Worm (Caenorhabditis elegans) whole organism, young adult: ENCODE data around the gene spat-1.
A peak's percentile ranks its signal among the peaks of the same experiment; 100 is the strongest.

ENCODE experiments used
- C06A6.2 ChIP-seq: fragments of 200-800 bp; sonication (Bioruptor generic); conservative IDR thresholded peaks from 2 replicates; pipeline ENCODE4 v1.3.6; 2022; ENCODE audit warnings: missing genetic modification characterization, missing compliant biosample characterization
- C17E4.6 ChIP-seq: fragments of 200-800 bp; sonication (Bioruptor generic); IDR thresholded peaks from 2 replicates; pipeline ENCODE4 v1.3.6; 2022; ENCODE audit warnings: missing genetic modification reagents, missing genetic modification characterization, missing compliant biosample characterization
- D2030.7 ChIP-seq: fragments of 200-800 bp; sonication (Bioruptor generic); IDR thresholded peaks from 2 replicates; pipeline ENCODE4 v1.3.6; 2022; ENCODE audit warnings: missing genetic modification reagents, missing genetic modification characterization, missing compliant biosample characterization
- F10E7.11 ChIP-seq: sonication (generic microtip); optimal IDR thresholded peaks from 2 replicates; lab custom pipeline; 2017; ENCODE audit warnings: mild to moderate bottlenecking, missing genetic modification characterization, moderate library complexity, missing compliant biosample characterization
- F33H1.4 ChIP-seq: fragments of 200-800 bp; sonication (Bioruptor generic); IDR thresholded peaks from 2 replicates; pipeline ENCODE4 v1.3.6; 2022; ENCODE audit warnings: missing genetic modification reagents, missing genetic modification characterization, missing compliant biosample characterization
- F37B4.10 ChIP-seq: fragments of 200-800 bp; sonication (Bioruptor generic); IDR thresholded peaks from 2 replicates; pipeline ENCODE4 v1.3.6; 2022; ENCODE audit warnings: missing genetic modification characterization, missing compliant biosample characterization
- F49E8.2 ChIP-seq: sonication (generic microtip); optimal IDR thresholded peaks from 3 replicates; lab custom pipeline; 2017; ENCODE audit warnings: missing genetic modification characterization, mild to moderate bottlenecking, missing compliant biosample characterization, antibody characterized with exemption, moderate library complexity; ENCODE audit not compliant: insufficient read depth
- F52B5.7 ChIP-seq: sonication (generic microtip); optimal IDR thresholded peaks from 2 replicates; lab custom pipeline; 2016; ENCODE audit warnings: mild to moderate bottlenecking, missing genetic modification characterization, missing compliant biosample characterization
- F57A8.1 ChIP-seq: fragments of 200-800 bp; sonication (Bioruptor generic); optimal IDR thresholded peaks from 2 replicates; lab custom pipeline; 2018; ENCODE audit warnings: mild to moderate bottlenecking, missing genetic modification characterization, moderate library complexity, missing compliant biosample characterization
- K11D2.4 ChIP-seq: fragments of 200-800 bp; sonication (Bioruptor generic); IDR thresholded peaks from 2 replicates; pipeline ENCODE4 v1.3.6; 2022; ENCODE audit warnings: missing genetic modification reagents, missing genetic modification characterization, missing compliant biosample characterization
- Y53F4B.3 ChIP-seq: fragments of 200-800 bp; sonication (Bioruptor generic); IDR thresholded peaks from 2 replicates; pipeline ENCODE4 v1.3.6; 2022; ENCODE audit warnings: missing genetic modification reagents, missing genetic modification characterization, missing compliant biosample characterization
- Y53G8AR.9 ChIP-seq: fragments of 200-800 bp; sonication (Bioruptor generic); conservative IDR thresholded peaks from 2 replicates; pipeline ENCODE4 v1.3.6; 2022; ENCODE audit warnings: missing genetic modification reagents, missing genetic modification characterization, missing compliant biosample characterization
- Y67H2A.10 ChIP-seq: fragments of 200-800 bp; sonication (Bioruptor generic); conservative IDR thresholded peaks from 2 replicates; pipeline ENCODE4 v1.3.6; 2022; ENCODE audit warnings: missing genetic modification reagents, missing genetic modification characterization, missing compliant biosample characterization
- akir-1 ChIP-seq: fragments of 200-800 bp; sonication (Bioruptor generic); optimal IDR thresholded peaks from 2 replicates; lab custom pipeline; 2018; ENCODE audit warnings: mild to moderate bottlenecking, missing genetic modification characterization, moderate library complexity, missing compliant biosample characterization
- ama-1 ChIP-seq, 3 experiments: fragments of 150-350 bp in 1 of 3; sonication (generic microtip) in 2 of 3; optimal IDR thresholded peaks; 2 replicates each; lab custom pipeline; 2014 to 2018; ENCODE audit warnings: missing biosample characterization in 2 of 3, missing genetic modification characterization in 2 of 3, missing genetic modification reagents in 2 of 3
- aptf-3 ChIP-seq: fragments of 200-800 bp; sonication (Bioruptor generic); IDR thresholded peaks from 2 replicates; pipeline ENCODE4 v1.3.6; 2022; ENCODE audit warnings: missing genetic modification characterization, missing compliant biosample characterization
- athp-1 ChIP-seq: sonication (generic microtip); optimal IDR thresholded peaks from 2 replicates; lab custom pipeline; 2017; ENCODE audit warnings: mild to moderate bottlenecking, missing genetic modification characterization, missing compliant biosample characterization
- attf-6 ChIP-seq: fragments of 200-800 bp; sonication (Bioruptor generic); IDR thresholded peaks from 2 replicates; pipeline ENCODE4 v1.3.6; 2022; ENCODE audit warnings: missing genetic modification reagents, missing genetic modification characterization, missing compliant biosample characterization
- ccch-3 ChIP-seq: fragments of 200-800 bp; sonication (Bioruptor generic); optimal IDR thresholded peaks from 2 replicates; lab custom pipeline; 2018; ENCODE audit warnings: mild to moderate bottlenecking, missing genetic modification characterization, missing compliant biosample characterization
- ceh-91 ChIP-seq: fragments of 200-800 bp; sonication (Bioruptor generic); IDR thresholded peaks from 2 replicates; pipeline ENCODE4 v1.3.6; 2022; ENCODE audit warnings: missing genetic modification reagents, missing genetic modification characterization, missing compliant biosample characterization
- die-1 ChIP-seq: sonication (generic microtip); optimal IDR thresholded peaks from 2 replicates; lab custom pipeline; 2016; ENCODE audit warnings: missing genotype, mild to moderate bottlenecking, missing genetic modification characterization, missing compliant biosample characterization
- dpff-1 ChIP-seq: sonication (generic microtip); optimal IDR thresholded peaks from 2 replicates; lab custom pipeline; 2017; ENCODE audit warnings: mild to moderate bottlenecking, missing genetic modification characterization, missing compliant biosample characterization
- dpl-1 ChIP-seq: fragments of 150-350 bp; optimal IDR thresholded peaks from 2 replicates; lab custom pipeline; 2014; ENCODE audit warnings: missing biosample characterization, missing genetic modification reagents, missing genetic modification characterization
- egl-44 ChIP-seq: fragments of 200-800 bp; sonication (Bioruptor generic); IDR thresholded peaks from 2 replicates; pipeline ENCODE4 v1.3.6; 2022; ENCODE audit warnings: missing genetic modification reagents, missing genetic modification characterization, missing compliant biosample characterization
- egrh-3 ChIP-seq: fragments of 200-800 bp; sonication (Bioruptor generic); IDR thresholded peaks from 2 replicates; pipeline ENCODE4 v1.3.6; 2022; ENCODE audit warnings: missing genetic modification reagents, missing genetic modification characterization, missing compliant biosample characterization
- fkh-3 ChIP-seq: sonication (generic microtip); optimal IDR thresholded peaks from 2 replicates; lab custom pipeline; 2016; ENCODE audit warnings: mild to moderate bottlenecking, missing genetic modification characterization, missing compliant biosample characterization
- him-1 ChIP-seq: sonication (generic microtip); optimal IDR thresholded peaks from 2 replicates; lab custom pipeline; 2016; ENCODE audit warnings: missing genotype, missing genetic modification reagents, missing genetic modification characterization, missing compliant biosample characterization
- lin-26 ChIP-seq: fragments of 200-800 bp; sonication (Bioruptor generic); IDR thresholded peaks from 2 replicates; pipeline ENCODE4 v1.3.6; 2022; ENCODE audit warnings: missing genetic modification reagents, missing genetic modification characterization, missing compliant biosample characterization
- lin-35 ChIP-seq, 3 experiments: fragments of 150-350 bp in 2 of 3; sonication (generic microtip) in 1 of 3; optimal IDR thresholded peaks; 2 replicates each; lab custom pipeline; 2014 to 2018; ENCODE audit warnings: missing biosample characterization in 3 of 3, missing genetic modification characterization in 3 of 3, missing genetic modification reagents in 3 of 3
- lin-40 ChIP-seq: sonication (generic microtip); optimal IDR thresholded peaks from 2 replicates; lab custom pipeline; 2016; ENCODE audit warnings: missing genetic modification characterization, mild to moderate bottlenecking, missing compliant biosample characterization, missing genotype, missing genetic modification reagents
- lir-1 ChIP-seq: fragments of 200-800 bp; sonication (Bioruptor generic); conservative IDR thresholded peaks from 2 replicates; pipeline ENCODE4 v1.3.6; 2022; ENCODE audit warnings: missing genetic modification reagents, missing genetic modification characterization, missing compliant biosample characterization
- lsy-27 ChIP-seq: sonication (generic microtip); optimal IDR thresholded peaks from 2 replicates; lab custom pipeline; 2017; ENCODE audit warnings: missing genetic modification characterization, mild to moderate bottlenecking, missing compliant biosample characterization, antibody characterized with exemption, missing genotype, borderline replicate concordance; ENCODE audit not compliant: insufficient read depth
- madf-10 ChIP-seq: sonication (generic microtip); optimal IDR thresholded peaks from 2 replicates; lab custom pipeline; 2016; ENCODE audit warnings: mild to moderate bottlenecking, missing genetic modification characterization, missing compliant biosample characterization
- madf-3 ChIP-seq: fragments of 200-800 bp; sonication (Bioruptor generic); IDR thresholded peaks from 2 replicates; pipeline ENCODE4 v1.3.6; 2022; ENCODE audit warnings: missing genetic modification reagents, missing genetic modification characterization, missing compliant biosample characterization
- madf-8 ChIP-seq: fragments of 200-800 bp; sonication (Bioruptor generic); conservative IDR thresholded peaks from 2 replicates; pipeline ENCODE4 v1.3.6; 2022; ENCODE audit warnings: missing genetic modification reagents, missing genetic modification characterization, missing compliant biosample characterization
- mes-4 ChIP-seq: sonication (generic microtip); optimal IDR thresholded peaks from 2 replicates; lab custom pipeline; 2016; ENCODE audit warnings: missing genotype, missing genetic modification characterization, missing compliant biosample characterization
- nhr-179 ChIP-seq: sonication (generic microtip); optimal IDR thresholded peaks from 2 replicates; lab custom pipeline; 2016; ENCODE audit warnings: mild to moderate bottlenecking, missing genetic modification characterization, missing compliant biosample characterization
- nhr-90 ChIP-seq: sonication (generic microtip); optimal IDR thresholded peaks from 2 replicates; lab custom pipeline; 2016; ENCODE audit warnings: missing genotype, mild to moderate bottlenecking, missing genetic modification characterization, missing compliant biosample characterization
- rec-8 ChIP-seq, 2 experiments: sonication (generic microtip); optimal IDR thresholded peaks; 2 replicates each; lab custom pipeline; 2016; ENCODE audit warnings: mild to moderate bottlenecking in 2 of 2, missing genetic modification characterization in 2 of 2, missing genetic modification reagents in 2 of 2, missing genotype in 2 of 2, missing biosample characterization in 1 of 2, missing compliant biosample characterization in 1 of 2, moderate library complexity in 1 of 2
- somi-1 ChIP-seq: fragments of 200-800 bp; sonication (Bioruptor generic); optimal IDR thresholded peaks from 2 replicates; lab custom pipeline; 2018; ENCODE audit warnings: mild to moderate bottlenecking, missing genetic modification characterization, missing compliant biosample characterization
- tbx-9 ChIP-seq: sonication (generic microtip); optimal IDR thresholded peaks from 2 replicates; lab custom pipeline; 2016; ENCODE audit warnings: borderline replicate concordance, missing genetic modification characterization, inconsistent platforms, missing compliant biosample characterization
- zim-3 ChIP-seq: sonication (generic microtip); optimal IDR thresholded peaks from 2 replicates; lab custom pipeline; 2017; ENCODE audit warnings: mild to moderate bottlenecking, missing genetic modification characterization, moderate library complexity, missing compliant biosample characterization
- ztf-28 ChIP-seq: fragments of 200-800 bp; sonication (Bioruptor generic); IDR thresholded peaks from 2 replicates; pipeline ENCODE4 v1.3.6; 2022; ENCODE audit warnings: missing genetic modification reagents, missing genetic modification characterization, missing compliant biosample characterization
- ztf-3 ChIP-seq: fragments of 200-800 bp; sonication (Bioruptor generic); optimal IDR thresholded peaks from 2 replicates; lab custom pipeline; 2018; ENCODE audit warnings: mild to moderate bottlenecking, missing genetic modification characterization, missing compliant biosample characterization

The spat-1 gene

DNA sequence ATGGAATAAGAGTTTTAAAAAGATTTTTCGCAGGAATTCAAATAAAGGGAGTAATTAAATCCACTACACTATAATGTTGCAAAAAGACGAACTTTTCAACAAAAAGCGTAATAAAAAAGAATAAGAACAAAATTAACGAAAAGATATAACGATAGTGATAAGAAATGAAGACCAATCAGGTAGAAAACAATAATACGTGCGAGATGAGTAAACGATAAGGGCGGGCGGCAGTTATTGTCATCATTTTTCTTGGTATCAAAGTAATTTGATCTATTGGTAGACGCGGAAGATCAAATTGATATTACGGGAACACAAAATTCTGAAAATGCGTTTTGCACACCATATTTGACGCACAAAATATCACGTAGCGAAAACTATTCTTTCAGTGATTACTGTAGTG, 34.1 kb upstream of the spat-1 start:
- TF ChIP-seq F57A8.1 (GFP tag; lab: Kevin White, UChicago), result no peak
- TF ChIP-seq tbx-9 (tag; lab: Kevin White, UChicago), result no peak
- TF ChIP-seq Y67H2A.10 (GFP tag; lab: Robert Waterston, UW), result no peak
- no peak for TF ChIP-seq egrh-3 (GFP tag; lab: Robert Waterston, UW)
- TF ChIP-seq attf-6 (GFP tag; lab: Robert Waterston, UW), result no peak
- no peak for TF ChIP-seq F10E7.11 (tag; lab: Kevin White, UChicago)
- TF ChIP-seq lin-40 (tag; lab: Kevin White, UChicago), result no peak
- no peak for TF ChIP-seq F33H1.4 (GFP tag; lab: Robert Waterston, UW)
- TF ChIP-seq lin-35 (GFP tag; optimal IDR thresholded peaks at IDR 0.05; lab: Kevin White, UChicago), result no peak
- no peak for TF ChIP-seq C06A6.2 (GFP tag; lab: Robert Waterston, UW)
- no peak for TF ChIP-seq zim-3 (tag; lab: Kevin White, UChicago)
- TF ChIP-seq madf-3 (GFP tag; lab: Robert Waterston, UW), result no peak
- no peak for TF ChIP-seq ztf-28 (GFP tag; lab: Robert Waterston, UW)
- TF ChIP-seq mes-4, result no peak
- no peak for TF ChIP-seq madf-10 (tag; lab: Kevin White, UChicago)
- no peak for TF ChIP-seq athp-1
- TF ChIP-seq Y53F4B.3, result no peak
- no peak for TF ChIP-seq F49E8.2 (tag; lab: Kevin White, UChicago)
- no peak for TF ChIP-seq rec-8 (tag; optimal IDR thresholded peaks at IDR 0.05; lab: Kevin White, UChicago)
- TF ChIP-seq lsy-27 (tag; lab: Kevin White, UChicago), result no peak

- TF ChIP-seq lin-26 (GFP tag; lab: Robert Waterston, UW) (0 out of 2 replicates have a peak, but pooled peaks have one; percentile 34), akir-1 (no peak)
- TF ChIP-seq, all 124 proteins: peak for 1
Measured at ce11 chrII:14495341-14495740, 33.2 kb upstream of the spat-1 start.

- TF ChIP-seq ztf-28 (GFP tag; lab: Robert Waterston, UW), result peak; percentile 63; the same call in 1 of the 2 replicates
- peak; percentile 94 for TF ChIP-seq fkh-3
- TF ChIP-seq C17E4.6 (GFP tag; lab: Robert Waterston, UW), result 0 out of 2 replicates have a peak, but pooled peaks have one; percentile 69
- peak; percentile 95 for TF ChIP-seq F52B5.7 (tag; lab: Kevin White, UChicago)
- TF ChIP-seq rec-8 (tag; optimal IDR thresholded peaks at IDR 0.05; lab: Kevin White, UChicago), result peak; percentile 86 to 91
- TF ChIP-seq dpl-1 (GFP tag; lab: Kevin White, UChicago), result peak; percentile 14
- TF ChIP-seq K11D2.4 (GFP tag; lab: Robert Waterston, UW), result peak; percentile 83
- TF ChIP-seq dpff-1 (tag; lab: Kevin White, UChicago), result no peak
- TF ChIP-seq somi-1 (GFP tag; lab: Kevin White, UChicago), result peak; percentile 83
- TF ChIP-seq ama-1 (optimal IDR thresholded peaks at IDR 0.05; lab: Kevin White, UChicago), result peak; percentile 9
- TF ChIP-seq ama-1 (GFP tag; optimal IDR thresholded peaks at IDR 0.05; lab: Kevin White, UChicago), result peak; percentile 46 to 95
- peak in 1 of 3 experiments; percentile 79 for TF ChIP-seq lin-35 (GFP tag; optimal IDR thresholded peaks at IDR 0.05; lab: Kevin White, UChicago)
- TF ChIP-seq Y67H2A.10 (GFP tag; lab: Robert Waterston, UW), result peak; percentile 36; the same call in 1 of the 2 replicates
- TF ChIP-seq egl-44 (GFP tag; lab: Robert Waterston, UW), result peak; percentile 94
- TF ChIP-seq him-1 (tag; lab: Kevin White, UChicago), result peak; percentile 95
- 0 out of 2 replicates have a peak, but pooled peaks have one; percentile 70 for TF ChIP-seq aptf-3 (GFP tag; lab: Robert Waterston, UW)
- peak; percentile 58 for TF ChIP-seq lsy-27 (tag; lab: Kevin White, UChicago)
- peak; percentile 67 for TF ChIP-seq lir-1 (GFP tag; lab: Robert Waterston, UW)
- peak; percentile 36; the same call in 1 of the 2 replicates for TF ChIP-seq madf-8 (GFP tag; lab: Robert Waterston, UW)
- peak; percentile 97 for TF ChIP-seq nhr-90 (tag; lab: Kevin White, UChicago)
- TF ChIP-seq F37B4.10, result no peak
- TF ChIP-seq D2030.7 (GFP tag; lab: Robert Waterston, UW), result peak; percentile 84
- TF ChIP-seq ceh-91 (GFP tag; lab: Robert Waterston, UW), result peak; percentile 23; the same call in 1 of the 2 replicates
- peak; percentile 8 for TF ChIP-seq ztf-3 (GFP tag; lab: Kevin White, UChicago)
- TF ChIP-seq die-1 (tag; lab: Kevin White, UChicago), result peak; percentile 96
- TF ChIP-seq Y53G8AR.9, result peak; percentile 84
- TF ChIP-seq nhr-179 (tag; lab: Kevin White, UChicago), result no peak
- no peak for TF ChIP-seq ccch-3 (GFP tag; lab: Kevin White, UChicago)
Measured at ce11 chrII:14496809-14497208, 31.7 kb upstream of the spat-1 start.
